Worm (Caenorhabditis elegans) whole organism, L1 larva: ENCODE data around the gene gplb-1.

Experiments used
- F16B12.6 ChIP-seq: fragments of 150-350 bp; optimal IDR thresholded peaks from 2 replicates; lab custom pipeline; 2014; ENCODE audit warnings: missing biosample characterization, missing genetic modification characterization
- ceh-63 ChIP-seq: fragments of 200-800 bp; sonication (Bioruptor generic); optimal IDR thresholded peaks from 2 replicates; lab custom pipeline; 2018; ENCODE audit warnings: mild to moderate bottlenecking, missing genetic modification characterization, missing compliant biosample characterization
- ceh-8 ChIP-seq: fragments of 200-800 bp; sonication (Bioruptor generic); optimal IDR thresholded peaks from 2 replicates; lab custom pipeline; 2018; ENCODE audit warnings: mild to moderate bottlenecking, missing genetic modification characterization, moderate library complexity, missing compliant biosample characterization
- ceh-82 ChIP-seq, 3 experiments: fragments of 150-350 bp in 1 of 3; sonication (generic microtip) in 2 of 3; optimal IDR thresholded peaks; 2 replicates each; lab custom pipeline; 2014 to 2017; ENCODE audit warnings: missing biosample characterization in 3 of 3, missing genetic modification characterization in 3 of 3
- ces-1 ChIP-seq: fragments of 150-350 bp; optimal IDR thresholded peaks from 2 replicates; lab custom pipeline; 2014; ENCODE audit warnings: missing biosample characterization, missing genetic modification reagents, missing genetic modification characterization
- dsc-1 ChIP-seq: sonication (generic microtip); optimal IDR thresholded peaks from 2 replicates; lab custom pipeline; 2016; ENCODE audit warnings: mild to moderate bottlenecking, missing genetic modification characterization, missing compliant biosample characterization
- efl-1 ChIP-seq, 4 experiments: fragments of 150-350 bp; optimal IDR thresholded peaks in 3 of 4; peaks in 1 of 4; 1 replicate in 1 of 4; 2 replicates in 3 of 4; lab custom pipeline; 2014; ENCODE audit warnings: missing biosample characterization in 2 of 4, missing genetic modification characterization in 2 of 4, missing genetic modification reagents in 2 of 4
- egl-13 ChIP-seq: sonication (generic microtip); optimal IDR thresholded peaks from 2 replicates; lab custom pipeline; 2016; ENCODE audit warnings: missing genotype, missing genetic modification reagents, missing genetic modification characterization, missing compliant biosample characterization
- elt-2 ChIP-seq: sonication (generic microtip); optimal IDR thresholded peaks from 2 replicates; lab custom pipeline; 2016; ENCODE audit warnings: missing genetic modification characterization, mild to moderate bottlenecking, inconsistent platforms, missing compliant biosample characterization, missing genetic modification reagents
- elt-3 ChIP-seq, 6 experiments: fragments of 150-350 bp in 1 of 6; sonication (generic microtip); optimal IDR thresholded peaks; 2 replicates each; lab custom pipeline; 2017 to 2018; ENCODE audit warnings: missing biosample characterization in 6 of 6, missing genetic modification characterization in 6 of 6, inconsistent platforms in 1 of 6
- fkh-8 ChIP-seq: sonication (generic microtip); optimal IDR thresholded peaks from 2 replicates; lab custom pipeline; 2016; ENCODE audit warnings: mild to moderate bottlenecking, missing genetic modification characterization, missing compliant biosample characterization
- fos-1 ChIP-seq: fragments of 150-350 bp; optimal IDR thresholded peaks from 2 replicates; lab custom pipeline; 2014; ENCODE audit warnings: missing biosample characterization, missing genetic modification characterization
- hlh-17 ChIP-seq: fragments of 200-800 bp; sonication (Bioruptor generic); optimal IDR thresholded peaks from 2 replicates; lab custom pipeline; 2018; ENCODE audit warnings: missing genetic modification characterization, mild to moderate bottlenecking, missing compliant biosample characterization, moderate library complexity, borderline replicate concordance
- hpl-2 ChIP-seq: fragments of 150-350 bp; optimal IDR thresholded peaks from 2 replicates; lab custom pipeline; 2014; ENCODE audit warnings: missing biosample characterization, missing genetic modification reagents, missing genetic modification characterization
- irx-1 ChIP-seq: sonication (generic microtip); optimal IDR thresholded peaks from 2 replicates; lab custom pipeline; 2016; ENCODE audit warnings: missing genetic modification characterization, missing compliant biosample characterization
- lin-13 ChIP-seq: fragments of 150-350 bp; optimal IDR thresholded peaks from 2 replicates; lab custom pipeline; 2014; ENCODE audit warnings: missing biosample characterization, missing genetic modification reagents, missing genetic modification characterization
- lin-14 ChIP-seq: fragments of 200-800 bp; sonication (Bioruptor generic); optimal IDR thresholded peaks from 2 replicates; lab custom pipeline; 2018; ENCODE audit warnings: mild to moderate bottlenecking, missing genetic modification characterization, moderate library complexity, missing compliant biosample characterization
- lin-35 ChIP-seq, 2 experiments: fragments of 150-350 bp; optimal IDR thresholded peaks; 2 replicates each; lab custom pipeline; 2014; ENCODE audit warnings: missing biosample characterization in 2 of 2, missing genetic modification characterization in 2 of 2, missing genetic modification reagents in 2 of 2
- lir-3 ChIP-seq: sonication (generic microtip); optimal IDR thresholded peaks from 2 replicates; lab custom pipeline; 2016; ENCODE audit warnings: mild to moderate bottlenecking, missing genetic modification characterization, moderate library complexity, missing compliant biosample characterization; ENCODE audit not compliant: poor library complexity
- lsy-2 ChIP-seq, 2 experiments: fragments of 150-350 bp; optimal IDR thresholded peaks; 2 replicates each; lab custom pipeline; 2014; ENCODE audit warnings: missing biosample characterization in 2 of 2, missing genetic modification characterization in 2 of 2
- mab-9 ChIP-seq: fragments of 200-800 bp; sonication (Bioruptor generic); IDR thresholded peaks from 2 replicates; pipeline ENCODE4 v1.3.6; 2022; ENCODE audit warnings: missing genetic modification reagents, missing genetic modification characterization, missing compliant biosample characterization
- mdl-1 ChIP-seq, 2 experiments: fragments of 150-350 bp; optimal IDR thresholded peaks; 2 replicates each; lab custom pipeline; 2014 to 2017; ENCODE audit warnings: missing biosample characterization in 2 of 2, missing genetic modification characterization in 2 of 2, inconsistent platforms in 1 of 2
- mef-2 ChIP-seq: fragments of 150-350 bp; optimal IDR thresholded peaks from 2 replicates; lab custom pipeline; 2014; ENCODE audit warnings: missing biosample characterization, missing genetic modification characterization
- mep-1 ChIP-seq: fragments of 150-350 bp; optimal IDR thresholded peaks from 2 replicates; lab custom pipeline; 2014; ENCODE audit warnings: missing biosample characterization, missing genetic modification characterization
- nhr-12 ChIP-seq: sonication (generic microtip); optimal IDR thresholded peaks from 2 replicates; lab custom pipeline; 2017; ENCODE audit warnings: missing biosample characterization, missing genetic modification characterization
- nhr-19 ChIP-seq: fragments of 200-800 bp; sonication (Bioruptor generic); conservative IDR thresholded peaks from 2 replicates; pipeline ENCODE4 v1.3.6; 2022; ENCODE audit warnings: missing genetic modification characterization, missing compliant biosample characterization
- nhr-20 ChIP-seq: sonication (generic microtip); optimal IDR thresholded peaks from 2 replicates; lab custom pipeline; 2016; ENCODE audit warnings: mild to moderate bottlenecking, missing genetic modification characterization, missing compliant biosample characterization
- nhr-47 ChIP-seq: sonication (generic microtip); optimal IDR thresholded peaks from 2 replicates; lab custom pipeline; 2016; ENCODE audit warnings: mild to moderate bottlenecking, missing genetic modification characterization, moderate library complexity, missing compliant biosample characterization
- nhr-71 ChIP-seq: sonication (generic microtip); optimal IDR thresholded peaks from 2 replicates; lab custom pipeline; 2016; ENCODE audit warnings: mild to moderate bottlenecking, missing genetic modification characterization, moderate library complexity, missing compliant biosample characterization
- nhr-76 ChIP-seq: sonication (generic microtip); optimal IDR thresholded peaks from 2 replicates; lab custom pipeline; 2017; ENCODE audit warnings: missing biosample characterization, missing genetic modification characterization
- nhr-84 ChIP-seq: sonication (generic microtip); optimal IDR thresholded peaks from 2 replicates; lab custom pipeline; 2017; ENCODE audit warnings: missing biosample characterization, missing genetic modification characterization
- nhr-85 ChIP-seq: sonication (generic microtip); peaks from one replicate; lab custom pipeline; 2016; ENCODE audit warnings: missing genetic modification characterization, inconsistent platforms, missing compliant biosample characterization
- rnt-1 ChIP-seq: sonication (generic microtip); optimal IDR thresholded peaks from 2 replicates; lab custom pipeline; 2016; ENCODE audit warnings: mild to moderate bottlenecking, missing genetic modification characterization, moderate library complexity, missing compliant biosample characterization
- skn-1 ChIP-seq: fragments of 150-350 bp; optimal IDR thresholded peaks from 2 replicates; lab custom pipeline; 2014; ENCODE audit warnings: missing biosample characterization, missing genetic modification characterization
- snu-23 ChIP-seq: sonication (generic microtip); optimal IDR thresholded peaks from 2 replicates; lab custom pipeline; 2016; ENCODE audit warnings: missing genetic modification characterization, missing compliant biosample characterization
- sup-37 ChIP-seq: fragments of 200-800 bp; sonication (Bioruptor generic); optimal IDR thresholded peaks from 2 replicates; lab custom pipeline; 2018; ENCODE audit warnings: mild to moderate bottlenecking, missing genetic modification characterization, missing compliant biosample characterization
- swsn-7 ChIP-seq: sonication (generic microtip); optimal IDR thresholded peaks from 2 replicates; lab custom pipeline; 2016; ENCODE audit warnings: missing genetic modification characterization, missing compliant biosample characterization
- tbx-2 ChIP-seq: sonication (generic microtip); optimal IDR thresholded peaks from 2 replicates; lab custom pipeline; 2016; ENCODE audit warnings: missing genetic modification characterization, missing compliant biosample characterization
- tlp-1 ChIP-seq: fragments of 150-350 bp; optimal IDR thresholded peaks from 2 replicates; lab custom pipeline; 2014; ENCODE audit warnings: missing biosample characterization, missing genetic modification characterization
- unc-130 ChIP-seq: fragments of 150-350 bp; optimal IDR thresholded peaks from 2 replicates; lab custom pipeline; 2017; ENCODE audit warnings: missing biosample characterization, missing genetic modification characterization, inconsistent platforms
- unc-62 ChIP-seq: fragments of 150-350 bp; optimal IDR thresholded peaks from 2 replicates; lab custom pipeline; 2014; ENCODE audit warnings: missing biosample characterization, missing genetic modification reagents, missing genetic modification characterization
- unc-86 ChIP-seq: sonication (generic microtip); optimal IDR thresholded peaks from 2 replicates; lab custom pipeline; 2016; ENCODE audit warnings: missing genetic modification characterization, missing compliant biosample characterization
- vab-15 ChIP-seq: sonication (generic microtip); optimal IDR thresholded peaks from 2 replicates; lab custom pipeline; 2017; ENCODE audit warnings: missing genotype, mild to moderate bottlenecking, missing genetic modification characterization, missing compliant biosample characterization
- xbp-1 ChIP-seq: sonication (generic microtip); optimal IDR thresholded peaks from 2 replicates; lab custom pipeline; 2016; ENCODE audit warnings: missing genetic modification characterization, missing compliant biosample characterization
- ztf-4 ChIP-seq: fragments of 150-350 bp; optimal IDR thresholded peaks from 2 replicates; lab custom pipeline; 2014; ENCODE audit warnings: missing biosample characterization, missing genetic modification characterization

gplb-1 gene

ce11 chrV:8431295-8431694 is 39.7 kb downstream of the gplb-1 start:
- peak; percentile 35 for TF ChIP-seq rnt-1 (tag; lab: Kevin White, UChicago)
- peak; percentile 37 for TF ChIP-seq nhr-19

- TF ChIP-seq nhr-71 (tag; lab: Kevin White, UChicago) (peak; percentile 66), snu-23 (peak; percentile 34), lin-35 (GFP tag; optimal IDR thresholded peaks at IDR 0.05; lab: Kevin White, UChicago) (peak in 1 of 2 experiments; percentile 11), mef-2 (tag; lab: Kevin White, UChicago) (no peak), mep-1 (peak; percentile 53), unc-62 (no peak), nhr-76 (tag; lab: Kevin White, UChicago) (no peak), nhr-19 (peak; percentile 41), nhr-20 (tag; lab: Kevin White, UChicago) (peak; percentile 3), nhr-47 (tag; lab: Kevin White, UChicago) (peak; percentile 42), lir-3 (tag; lab: Kevin White, UChicago) (no peak), ceh-82 (tag; optimal IDR thresholded peaks at IDR 0.05; lab: Kevin White, UChicago) (peak in 2 of 3 experiments; percentile 12 to 34), lsy-2 (tag; optimal IDR thresholded peaks at IDR 0.05; lab: Kevin White, UChicago) (peak; percentile 6 to 24), dsc-1 (tag; lab: Kevin White, UChicago) (peak; percentile 64), elt-3 (tag; optimal IDR thresholded peaks at IDR 0.05; lab: Kevin White, UChicago) (no peak), unc-130 (tag; lab: Kevin White, UChicago) (peak; percentile 5), mab-9 (no peak), hlh-17 (no peak), efl-1 (optimal IDR thresholded peaks at IDR 0.05; lab: Kevin White, UChicago) (peak; percentile 59 to 66), efl-1 (GFP tag; optimal IDR thresholded peaks at IDR 0.05 in 1 of 2; lab: Kevin White, UChicago) (no peak), nhr-85 (peak; percentile 53), ces-1 (no peak), fos-1 (tag; lab: Kevin White, UChicago) (peak; percentile 21), ceh-8 (GFP tag; lab: Kevin White, UChicago) (no peak), lin-14 (GFP tag; lab: Kevin White, UChicago) (peak; percentile 78), unc-86 (tag; lab: Kevin White, UChicago) (peak; percentile 28), tbx-2 (tag; lab: Kevin White, UChicago) (peak; percentile 22), irx-1 (peak; percentile 7), rnt-1 (tag; lab: Kevin White, UChicago) (peak; percentile 69), vab-15 (tag; lab: Kevin White, UChicago) (no peak), fkh-8 (tag; lab: Kevin White, UChicago) (no peak), F16B12.6 (tag; lab: Kevin White, UChicago) (no peak), sup-37 (GFP tag; lab: Kevin White, UChicago) (no peak), xbp-1 (peak; percentile 10), mdl-1 (tag; optimal IDR thresholded peaks at IDR 0.05; lab: Kevin White, UChicago) (peak in 1 of 2 experiments; percentile 28), swsn-7 (peak; percentile 40), skn-1 (tag; lab: Kevin White, UChicago) (no peak)
- TF ChIP-seq, all 84 proteins: peak for 22
Measured at ce11 chrV:8428585-8429414, 42.2 kb downstream of the gplb-1 start.

DNA sequence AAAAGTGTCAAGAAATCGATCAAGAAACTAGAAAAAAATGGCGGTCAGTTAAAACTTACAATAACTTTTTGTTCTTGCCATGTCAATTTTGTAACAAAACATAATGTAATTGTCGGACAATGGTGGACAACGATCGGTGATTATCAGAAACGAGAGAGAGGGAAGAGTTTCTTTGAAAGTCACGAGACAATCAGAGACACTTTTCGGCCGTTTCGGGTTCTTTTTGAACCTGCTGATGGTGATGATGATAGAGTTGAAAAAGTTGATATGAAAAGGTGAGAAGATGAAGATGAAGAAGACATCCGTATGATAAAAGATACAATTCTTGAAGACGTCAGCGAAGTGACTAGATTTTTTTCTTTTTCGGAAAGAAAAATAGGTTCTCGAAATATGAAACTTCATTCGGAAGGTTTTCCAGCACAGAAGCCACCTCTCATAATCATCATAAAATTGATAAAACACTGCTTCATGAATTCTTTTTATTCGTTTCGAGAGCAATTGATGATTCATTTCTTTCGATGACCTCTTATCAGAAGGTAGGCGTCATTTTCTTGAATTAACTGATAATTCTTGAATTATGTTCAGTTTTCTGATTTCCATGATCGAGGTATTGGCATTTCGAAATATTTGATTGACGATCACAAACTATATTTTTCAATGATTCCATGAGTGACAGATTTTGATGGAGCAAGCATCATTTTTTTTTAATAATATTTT is 44.1 kb downstream of the gplb-1 start:
- TF ChIP-seq lin-13 (GFP tag; lab: Kevin White, UChicago) (no peak), lsy-2 (tag; optimal IDR thresholded peaks at IDR 0.05; lab: Kevin White, UChicago) (no peak), nhr-19 (no peak), elt-2 (tag; lab: Kevin White, UChicago) (peak; percentile 51), rnt-1 (tag; lab: Kevin White, UChicago) (no peak), tbx-2 (tag; lab: Kevin White, UChicago) (no peak), elt-3 (tag; optimal IDR thresholded peaks at IDR 0.05; lab: Kevin White, UChicago) (peak in 2 of 6 experiments; percentile 27 to 88), ces-1 (no peak), nhr-84 (tag; lab: Kevin White, UChicago) (no peak), lin-35 (GFP tag; optimal IDR thresholded peaks at IDR 0.05; lab: Kevin White, UChicago) (peak in 1 of 2 experiments; percentile 27), swsn-7 (no peak), ztf-4 (tag; lab: Kevin White, UChicago) (no peak), ceh-63 (no peak), hpl-2 (GFP tag; lab: Kevin White, UChicago) (no peak), nhr-12 (tag; lab: Kevin White, UChicago) (no peak), lin-14 (GFP tag; lab: Kevin White, UChicago) (peak; percentile 47), snu-23 (peak; percentile 26), mdl-1 (tag; optimal IDR thresholded peaks at IDR 0.05; lab: Kevin White, UChicago) (peak in 1 of 2 experiments; percentile 4), egl-13 (no peak), tlp-1 (tag; lab: Kevin White, UChicago) (no peak)
